Fruit fly (Drosophila melanogaster) whole organism, prepupa: Measurements from ENCODE around the gene Hr96.

Experiments
- Blimp-1 ChIP-seq: fragments of 200-800 bp; sonication (Bioruptor generic); optimal IDR thresholded peaks from 3 replicates; lab custom pipeline; 2017; ENCODE audit warnings: missing biosample characterization, missing genetic modification characterization, mild to moderate bottlenecking, moderate library complexity, missing genetic modification reagents
- CG10631 ChIP-seq: fragments of 200-800 bp; sonication (Bioruptor generic); optimal IDR thresholded peaks from 2 replicates; lab custom pipeline; 2016; ENCODE audit warnings: missing biosample characterization, missing genetic modification characterization
- CG11762 ChIP-seq: fragments of 200-800 bp; sonication (Bioruptor generic); optimal IDR thresholded peaks from 3 replicates; lab custom pipeline; 2016; ENCODE audit warnings: missing biosample characterization, missing genetic modification characterization; ENCODE audit not compliant: insufficient read depth
- CG11902 ChIP-seq: fragments of 200-800 bp; sonication (Bioruptor generic); optimal IDR thresholded peaks from 3 replicates; lab custom pipeline; 2016; ENCODE audit warnings: missing biosample characterization, missing genetic modification characterization
- CG15336 ChIP-seq: fragments of 200-800 bp; sonication (Bioruptor generic); IDR thresholded peaks from 2 replicates; pipeline ENCODE4 v1.3.6; 2022; ENCODE audit warnings: missing biosample characterization, missing genetic modification characterization
- CG1621 ChIP-seq: fragments of 200-800 bp; sonication (Bioruptor generic); optimal IDR thresholded peaks from 3 replicates; lab custom pipeline; 2018; ENCODE audit warnings: missing biosample characterization, mild to moderate bottlenecking, missing genetic modification characterization
- CG31627 ChIP-seq: fragments of 200-800 bp; sonication (Bioruptor generic); optimal IDR thresholded peaks from 3 replicates; lab custom pipeline; 2016; ENCODE audit warnings: missing biosample characterization, missing genetic modification characterization
- CG32006 ChIP-seq: fragments of 200-800 bp; sonication (Bioruptor generic); optimal IDR thresholded peaks from 3 replicates; lab custom pipeline; 2017; ENCODE audit warnings: missing biosample characterization, mild to moderate bottlenecking, missing genetic modification characterization
- CG3919 ChIP-seq: fragments of 200-800 bp; sonication (Bioruptor generic); optimal IDR thresholded peaks from 3 replicates; lab custom pipeline; 2016; ENCODE audit warnings: missing biosample characterization, missing genetic modification characterization
- CG4318 ChIP-seq: fragments of 200-800 bp; sonication (Bioruptor generic); optimal IDR thresholded peaks from 3 replicates; lab custom pipeline; 2017; ENCODE audit warnings: missing biosample characterization, mild to moderate bottlenecking, missing genetic modification characterization
- CG6276 ChIP-seq: fragments of 200-800 bp; sonication (Bioruptor generic); optimal IDR thresholded peaks from 2 replicates; lab custom pipeline; 2017; ENCODE audit warnings: missing biosample characterization, mild to moderate bottlenecking, missing genetic modification characterization
- CG6854 ChIP-seq: fragments of 200-800 bp; sonication (Bioruptor generic); optimal IDR thresholded peaks from 2 replicates; lab custom pipeline; 2017; ENCODE audit warnings: missing biosample characterization, mild to moderate bottlenecking, missing genetic modification characterization
- CG8119 ChIP-seq: fragments of 200-800 bp; sonication (Bioruptor generic); IDR thresholded peaks from 3 replicates; pipeline ENCODE4 v1.3.6; 2022; ENCODE audit warnings: missing biosample characterization, missing genetic modification characterization
- Eip75B ChIP-seq: fragments of 200-800 bp; sonication (Bioruptor generic); optimal IDR thresholded peaks from 3 replicates; lab custom pipeline; 2016; ENCODE audit warnings: missing biosample characterization, missing genetic modification characterization
- Eip78C ChIP-seq: fragments of 200-800 bp; sonication (Bioruptor generic); peaks from one replicate; lab custom pipeline; 2016; ENCODE audit warnings: missing biosample characterization, missing genetic modification characterization
- Eip93F ChIP-seq: fragments of 200-800 bp; sonication (Bioruptor generic); optimal IDR thresholded peaks from 2 replicates; lab custom pipeline; 2016; ENCODE audit warnings: missing biosample characterization, mild to moderate bottlenecking, missing genetic modification characterization
- Ets21C ChIP-seq: fragments of 200-800 bp; sonication (Bioruptor generic); optimal IDR thresholded peaks from 3 replicates; lab custom pipeline; 2016; ENCODE audit warnings: missing biosample characterization, missing genetic modification characterization
- Ets96B ChIP-seq: fragments of 200-800 bp; optimal IDR thresholded peaks from 2 replicates; lab custom pipeline; 2019; ENCODE audit warnings: missing biosample characterization, mild to moderate bottlenecking, missing genetic modification characterization, moderate library complexity
- Gug ChIP-seq: fragments of 200-800 bp; sonication (Bioruptor generic); IDR thresholded peaks from 2 replicates; pipeline ENCODE4 v1.3.6; 2022; ENCODE audit warnings: missing biosample characterization, missing genetic modification characterization
- Hr4 ChIP-seq: fragments of 200-800 bp; sonication (Bioruptor generic); optimal IDR thresholded peaks from 3 replicates; lab custom pipeline; 2016; ENCODE audit warnings: missing biosample characterization, missing genetic modification characterization
- Lpt ChIP-seq: fragments of 200-800 bp; sonication (Bioruptor generic); optimal IDR thresholded peaks from 3 replicates; lab custom pipeline; 2016; ENCODE audit warnings: missing biosample characterization, missing genetic modification characterization
- Met ChIP-seq: fragments of 200-800 bp; sonication (Bioruptor generic); optimal IDR thresholded peaks from 3 replicates; lab custom pipeline; 2016; ENCODE audit warnings: missing biosample characterization, missing genetic modification characterization
- OdsH ChIP-seq: fragments of 200-800 bp; sonication (Bioruptor generic); optimal IDR thresholded peaks from 3 replicates; lab custom pipeline; 2016; ENCODE audit warnings: missing biosample characterization, missing genetic modification characterization
- Smox ChIP-seq: fragments of 200-800 bp; sonication (Bioruptor generic); optimal IDR thresholded peaks from 3 replicates; lab custom pipeline; 2016; ENCODE audit warnings: missing biosample characterization, missing genetic modification characterization
- Sox15 ChIP-seq: fragments of 200-800 bp; sonication (Bioruptor generic); optimal IDR thresholded peaks from 3 replicates; lab custom pipeline; 2016; ENCODE audit warnings: missing biosample characterization, missing genetic modification characterization
- achi ChIP-seq: fragments of 200-800 bp; sonication (Bioruptor generic); optimal IDR thresholded peaks from 3 replicates; lab custom pipeline; 2016; ENCODE audit warnings: missing biosample characterization, missing genetic modification characterization
- acj6 ChIP-seq: fragments of 200-800 bp; sonication (Bioruptor generic); optimal IDR thresholded peaks from 3 replicates; lab custom pipeline; 2016; ENCODE audit warnings: missing biosample characterization, missing genetic modification characterization
- cyc ChIP-seq: fragments of 200-800 bp; sonication (Bioruptor generic); optimal IDR thresholded peaks from 3 replicates; lab custom pipeline; 2016; ENCODE audit warnings: missing biosample characterization, missing genetic modification characterization
- dac ChIP-seq: fragments of 200-800 bp; sonication (Bioruptor generic); optimal IDR thresholded peaks from 2 replicates; lab custom pipeline; 2017; ENCODE audit warnings: missing biosample characterization, mild to moderate bottlenecking, missing genetic modification characterization
- eg ChIP-seq: fragments of 200-800 bp; sonication (Bioruptor generic); IDR thresholded peaks from 3 replicates; pipeline ENCODE4 v1.3.6; 2022; ENCODE audit warnings: missing biosample characterization, missing genetic modification characterization
- esn ChIP-seq: fragments of 200-800 bp; sonication (Bioruptor generic); optimal IDR thresholded peaks from 2 replicates; lab custom pipeline; 2016; ENCODE audit warnings: missing biosample characterization, mild to moderate bottlenecking, missing genetic modification characterization, moderate library complexity
- fkh ChIP-seq: fragments of 200-800 bp; sonication (Bioruptor generic); optimal IDR thresholded peaks from 3 replicates; lab custom pipeline; 2017; ENCODE audit warnings: missing biosample characterization, mild to moderate bottlenecking, missing genetic modification characterization, moderate library complexity
- lz ChIP-seq: fragments of 200-800 bp; sonication (Bioruptor generic); optimal IDR thresholded peaks from 3 replicates; lab custom pipeline; 2016; ENCODE audit warnings: missing biosample characterization, missing genetic modification characterization
- net ChIP-seq: fragments of 200-800 bp; sonication (Bioruptor generic); optimal IDR thresholded peaks from 3 replicates; lab custom pipeline; 2016; ENCODE audit warnings: missing biosample characterization, missing genetic modification characterization
- pdm3 ChIP-seq: fragments of 200-800 bp; sonication (Bioruptor generic); optimal IDR thresholded peaks from 3 replicates; lab custom pipeline; 2016; ENCODE audit warnings: missing biosample characterization, missing genetic modification characterization
- salr ChIP-seq, 2 experiments: fragments of 200-800 bp; sonication (Bioruptor generic); optimal IDR thresholded peaks; 3 replicates each; lab custom pipeline; 2016 to 2018; ENCODE audit warnings: missing biosample characterization in 2 of 2, missing genetic modification characterization in 2 of 2, mild to moderate bottlenecking in 1 of 2
- spab ChIP-seq: fragments of 200-800 bp; sonication (Bioruptor generic); optimal IDR thresholded peaks from 2 replicates; lab custom pipeline; 2017; ENCODE audit warnings: missing biosample characterization, mild to moderate bottlenecking, missing genetic modification characterization, missing genetic modification reagents
- svp ChIP-seq: fragments of 200-800 bp; sonication (Bioruptor generic); peaks from one replicate; lab custom pipeline; 2016; ENCODE audit warnings: missing biosample characterization, missing genetic modification characterization
- topi ChIP-seq: fragments of 200-800 bp; sonication (Bioruptor generic); optimal IDR thresholded peaks from 3 replicates; lab custom pipeline; 2016; ENCODE audit warnings: missing biosample characterization, missing genetic modification characterization

Gene Hr96

dm6 chr3R:25024895-25025557 is at the start of gene Hr96, which contains the start of gene EMC6 (continued):
- peak; percentile 94 for TF ChIP-seq lz (GFP tag; lab: Kevin White, UChicago)
- TF ChIP-seq CG3919: peak; percentile 94
- peak; percentile 94 for TF ChIP-seq cyc (GFP tag; lab: Kevin White, UChicago)
- TF ChIP-seq fkh (GFP tag; lab: Kevin White, UChicago): no peak
- TF ChIP-seq achi (GFP tag; lab: Kevin White, UChicago): peak; percentile 88
- peak; percentile 92 for TF ChIP-seq Gug
- TF ChIP-seq CG11902: peak; percentile 85
- peak; percentile 93 for TF ChIP-seq Met (GFP tag; lab: Kevin White, UChicago)
- peak; percentile 77 for TF ChIP-seq dac (GFP tag; lab: Kevin White, UChicago)

- TF ChIP-seq OdsH (GFP tag; lab: Kevin White, UChicago) (peak; percentile 7), CG1621 (tag; lab: Kevin White, UChicago) (no peak), net (GFP tag; lab: Kevin White, UChicago) (peak; percentile 35), CG11762 (peak; percentile 13), topi (peak; percentile 25), Lpt (GFP tag; lab: Kevin White, UChicago) (no peak), eg (GFP tag; lab: Robert Waterston, UW) (no peak), CG3919 (peak; percentile 25), acj6 (peak; percentile 3), Hr4 (GFP tag; lab: Kevin White, UChicago) (peak; percentile 48), Eip78C (GFP tag; lab: Kevin White, UChicago) (peak; percentile 74), CG10631 (GFP tag; lab: Kevin White, UChicago) (peak; percentile 24), dac (GFP tag; lab: Kevin White, UChicago) (no peak), Smox (peak; percentile 14), CG8119 (GFP tag; lab: Robert Waterston, UW) (no peak), Eip75B (GFP tag; lab: Kevin White, UChicago) (peak; percentile 22), svp (GFP tag; lab: Kevin White, UChicago) (peak; percentile 56), Met (GFP tag; lab: Kevin White, UChicago) (no peak), CG32006 (GFP tag; lab: Kevin White, UChicago) (peak; percentile 57), CG6854 (GFP tag; lab: Kevin White, UChicago) (no peak), spab (no peak), esn (GFP tag; lab: Kevin White, UChicago) (peak; percentile 35), CG4318 (GFP tag; lab: Kevin White, UChicago) (peak; percentile 42), CG6276 (GFP tag; lab: Kevin White, UChicago) (peak; percentile 14), lz (GFP tag; lab: Kevin White, UChicago) (no peak), Sox15 (no peak), CG15336 (GFP tag; lab: Robert Waterston, UW) (no peak), Eip93F (GFP tag; lab: Kevin White, UChicago) (no peak), Ets21C (GFP tag; lab: Kevin White, UChicago) (peak; percentile 2), pdm3 (GFP tag; lab: Kevin White, UChicago) (peak; percentile 27), Blimp-1 (GFP tag; lab: Kevin White, UChicago) (no peak), salr (GFP tag; optimal IDR thresholded peaks at IDR 0.05; lab: Kevin White, UChicago) (no peak), fkh (GFP tag; lab: Kevin White, UChicago) (no peak), CG31627 (no peak), Ets96B (tag; lab: Kevin White, UChicago) (no peak)
Measured at dm6 chr3R:24976144-24976543, 48.9 kb upstream of the Hr96 start.
